Fruit fly (Drosophila melanogaster) Kc167 (cell line): Measurements from ENCODE around the gene CG13127.

Experiments
- Myc ChIP-seq: fragments of >200 bp; optimal IDR thresholded peaks from 2 replicates; lab custom pipeline; 2017; ENCODE audit warnings: missing external identifiers
- Sin3A ChIP-seq: fragments of >200 bp; optimal IDR thresholded peaks from 2 replicates; lab custom pipeline; 2018; ENCODE audit warnings: missing external identifiers
- h ChIP-seq: fragments of >200 bp; optimal IDR thresholded peaks from 3 replicates; lab custom pipeline; 2018; ENCODE audit warnings: missing external identifiers
- insv ChIP-seq: fragments of >200 bp; optimal IDR thresholded peaks from 3 replicates; lab custom pipeline; 2018; ENCODE audit warnings: missing external identifiers
- psq ChIP-seq: fragments of >200 bp; optimal IDR thresholded peaks from 2 replicates; lab custom pipeline; 2017; ENCODE audit warnings: missing external identifiers
- ttk ChIP-seq: sonication (Bioruptor generic); optimal IDR thresholded peaks from 2 replicates; lab custom pipeline; 2017; ENCODE audit warnings: missing external identifiers

CG13127 gene

dm6 chr2L:10053583-10054263, 27.2 kb downstream of the CG13127 start, which contains the start of gene Cpr31A:
Cpr31A (plus strand) TSS chr2L:10054213.
- TF ChIP-seq Myc = no peak

DNA sequence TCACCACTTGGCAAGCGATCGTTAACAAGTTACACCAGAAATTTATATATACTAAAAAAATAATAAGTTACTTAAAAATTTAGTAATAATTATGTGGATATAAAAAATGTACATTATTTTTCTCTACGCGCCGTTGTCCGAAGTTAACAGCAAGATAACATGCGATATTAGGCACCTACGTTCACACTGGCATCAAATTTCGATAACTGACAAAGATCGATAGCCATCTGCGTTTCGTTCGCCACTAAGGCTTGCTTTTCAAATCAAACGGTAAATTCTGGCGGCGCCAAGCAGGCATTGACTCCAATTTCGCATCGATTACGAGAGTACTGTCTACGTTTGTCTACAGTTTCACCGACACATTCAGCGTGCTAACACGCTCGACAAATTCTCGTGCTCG, 30.2 kb downstream of the CG13127 start, which contains the start of gene Pen:
Gene Pen (plus strand): TSS at position 196 of the 400 bp plus-strand sequence.
- TF ChIP-seq h (lab: Kevin White, UChicago) = no peak
- TF ChIP-seq Myc = no peak
- no peak for TF ChIP-seq Sin3A (lab: Kevin White, UChicago)
- TF ChIP-seq insv (lab: Kevin White, UChicago) = no peak
- no peak for TF ChIP-seq psq (lab: Kevin White, UChicago)
- no peak for TF ChIP-seq ttk (lab: Kevin White, UChicago)

dm6 chr2L:10057236-10057635, 30.8 kb downstream of the CG13127 start:
- TF ChIP-seq psq (lab: Kevin White, UChicago) (no peak), h (lab: Kevin White, UChicago) (no peak), ttk (lab: Kevin White, UChicago) (no peak), Myc (no peak), insv (lab: Kevin White, UChicago) (no peak), Sin3A (lab: Kevin White, UChicago) (no peak)

DNA sequence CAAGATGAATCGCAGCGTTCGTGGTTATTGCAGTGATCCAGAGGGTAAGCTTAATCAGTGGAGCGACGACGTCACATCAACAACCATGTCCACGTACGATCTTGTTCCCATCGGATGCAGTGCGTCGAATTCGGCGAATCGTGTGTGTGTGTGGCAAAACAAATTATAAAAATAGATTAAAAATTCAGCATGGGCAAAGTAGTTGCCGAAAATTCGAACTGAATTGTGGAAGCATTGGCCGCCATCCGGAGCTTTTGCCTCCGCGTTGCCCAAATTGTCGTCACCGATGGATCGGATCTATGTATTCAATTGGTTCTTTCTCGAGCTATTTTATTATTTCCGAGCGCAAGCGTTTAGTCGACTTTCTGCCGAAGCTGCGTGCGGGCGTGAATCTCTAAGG, 34.0 kb downstream of the CG13127 start, which contains the start of gene Spn31A:
Gene Spn31A (plus strand): TSS at position 301 of the 400 bp plus-strand sequence.
- TF ChIP-seq ttk (lab: Kevin White, UChicago) (no peak), psq (lab: Kevin White, UChicago) (no peak), insv (lab: Kevin White, UChicago) (no peak), Sin3A (lab: Kevin White, UChicago) (no peak), Myc (no peak), h (lab: Kevin White, UChicago) (no peak)

- TF ChIP-seq Myc (no peak), insv (lab: Kevin White, UChicago) (no peak), Sin3A (lab: Kevin White, UChicago) (no peak), ttk (lab: Kevin White, UChicago) (no peak), h (lab: Kevin White, UChicago) (no peak), psq (lab: Kevin White, UChicago) (no peak)
Observed at dm6 chr2L:10061276-10061675, 34.8 kb downstream of the CG13127 start.

DNA sequence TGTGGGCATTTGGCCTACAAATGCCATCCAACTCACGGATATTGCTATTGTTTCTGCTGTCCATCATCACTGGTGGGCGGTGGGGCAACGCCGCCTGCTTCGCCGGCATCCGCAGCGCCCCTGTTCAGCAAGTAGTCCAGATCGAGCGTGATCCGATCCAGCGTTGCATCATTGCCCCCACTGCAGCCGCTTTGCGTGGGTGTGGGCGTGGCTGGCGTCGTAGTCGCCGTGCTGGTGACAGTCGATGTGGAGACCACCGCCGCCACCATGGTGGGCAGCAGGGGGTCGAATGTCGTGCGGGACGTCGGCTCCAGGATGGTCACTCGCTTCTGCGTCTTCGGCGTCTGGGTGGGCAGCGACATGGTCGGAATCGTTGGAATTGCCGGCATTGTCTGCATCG, 38.3 kb downstream of the CG13127 start:
- TF ChIP-seq Myc (no peak), insv (lab: Kevin White, UChicago) (no peak), Sin3A (lab: Kevin White, UChicago) (no peak), ttk (lab: Kevin White, UChicago) (no peak), psq (lab: Kevin White, UChicago) (no peak), h (lab: Kevin White, UChicago) (no peak)
